Worm (Caenorhabditis elegans): ENCODE data around the gene srg-23.

DNA sequence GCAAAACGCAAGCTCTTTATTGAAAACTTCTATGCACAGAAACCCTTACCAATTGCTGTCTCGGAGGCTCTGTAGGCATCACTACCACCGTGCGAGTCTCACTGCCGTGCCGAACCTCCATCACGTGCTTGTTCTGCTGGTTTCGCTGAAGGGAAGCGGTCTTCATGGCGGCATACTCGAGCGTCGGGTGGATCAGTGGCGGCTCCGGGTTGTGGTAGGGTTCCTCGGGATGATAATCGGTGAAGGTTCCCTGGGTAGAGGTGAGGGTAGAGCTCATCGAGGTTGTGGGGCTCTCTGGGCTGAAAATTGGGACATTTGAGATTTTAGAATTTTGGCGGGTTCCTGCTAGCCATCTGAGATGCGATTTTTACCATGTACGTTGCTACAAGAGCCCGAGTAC, 43.1 kb downstream of the srg-23 start:
- TF ChIP-seq jun-1 (tag; optimal IDR thresholded peaks at IDR 0.05) (no peak), nhr-76 (tag; optimal IDR thresholded peaks at IDR 0.05) (no peak), lin-38 (GFP tag; IDR thresholded peaks at IDR 0.05) (no peak), ZK546.5 (tag; optimal IDR thresholded peaks at IDR 0.05) (no peak), ztf-7 (tag; optimal IDR thresholded peaks at IDR 0.05) (no peak), nhr-237 (tag; optimal IDR thresholded peaks at IDR 0.05) (no peak), madf-5 (GFP tag; IDR thresholded peaks at IDR 0.05) (no peak), pha-4 (GFP tag; IDR thresholded peaks at IDR 0.05) (no peak), pha-4 (tag; optimal IDR thresholded peaks at IDR 0.05) (no peak), lin-39 (tag; optimal IDR thresholded peaks at IDR 0.05) (no peak), nhr-77 (tag; optimal IDR thresholded peaks at IDR 0.05) (no peak)
